Worm (Caenorhabditis elegans): Measurements from ENCODE around the gene F28A10.5.

ce11 chrII:799700-800099, 50.8 kb downstream of the F28A10.5 start, which contains the start of gene F46F5.14:
- TF ChIP-seq die-1 (tag; optimal IDR thresholded peaks at IDR 0.05) (no peak), snpc-4 (GFP tag; optimal IDR thresholded peaks at IDR 0.05) (no peak), snpc-4 (tag; optimal IDR thresholded peaks at IDR 0.05) (no peak), mcd-1 (GFP tag; IDR thresholded peaks at IDR 0.05) (no peak), dpl-1 (GFP tag; optimal IDR thresholded peaks at IDR 0.05) (no peak), F49E8.2 (tag; optimal IDR thresholded peaks at IDR 0.05; ENCODE audit: insufficient read depth) (no peak), ceh-100 (GFP tag; IDR thresholded peaks at IDR 0.05) (no peak), nfya-1 (tag; optimal IDR thresholded peaks at IDR 0.05; ENCODE audit: borderline replicate concordance, insufficient read depth) (no peak)
